Worm (Caenorhabditis elegans) whole organism, late embryonic: ENCODE results near the gene R05G6.10.

Source experiments
- K09A11.1 ChIP-seq: sonication (generic microtip); optimal IDR thresholded peaks from 2 replicates; lab custom pipeline; 2017; ENCODE audit warnings: antibody characterized with exemption, mild to moderate bottlenecking, missing genetic modification characterization, missing compliant biosample characterization; ENCODE audit not compliant: insufficient read depth
- ceh-34 ChIP-seq: sonication (generic microtip); optimal IDR thresholded peaks from 2 replicates; lab custom pipeline; 2016; ENCODE audit warnings: mild to moderate bottlenecking, missing genetic modification characterization, missing compliant biosample characterization
- ceh-45 ChIP-seq: fragments of 200-800 bp; sonication (Bioruptor generic); IDR thresholded peaks from 2 replicates; pipeline ENCODE4 v1.3.6; 2022; ENCODE audit warnings: missing genetic modification reagents, missing genetic modification characterization, missing compliant biosample characterization
- elt-4 ChIP-seq: sonication (generic microtip); optimal IDR thresholded peaks from 2 replicates; lab custom pipeline; 2016; ENCODE audit warnings: missing genetic modification characterization, missing compliant biosample characterization
- fkh-10 ChIP-seq: fragments of 150-350 bp; optimal IDR thresholded peaks from 2 replicates; lab custom pipeline; 2014; ENCODE audit warnings: missing biosample characterization, missing genetic modification reagents, missing genetic modification characterization
- pha-4 ChIP-seq: fragments of 150-350 bp; optimal IDR thresholded peaks from 2 replicates; lab custom pipeline; 2018; ENCODE audit warnings: missing biosample characterization, missing genetic modification reagents, missing genetic modification characterization
- rnt-1 ChIP-seq: sonication (generic microtip); optimal IDR thresholded peaks from 2 replicates; lab custom pipeline; 2016; ENCODE audit warnings: missing genetic modification characterization, missing compliant biosample characterization
- tbx-2 ChIP-seq: sonication (generic microtip); optimal IDR thresholded peaks from 2 replicates; lab custom pipeline; 2016; ENCODE audit warnings: missing genetic modification characterization, missing compliant biosample characterization
- ttx-3 ChIP-seq: sonication (generic microtip); optimal IDR thresholded peaks from 2 replicates; lab custom pipeline; 2016; ENCODE audit warnings: missing genetic modification reagents, missing genetic modification characterization, missing compliant biosample characterization

DNA sequence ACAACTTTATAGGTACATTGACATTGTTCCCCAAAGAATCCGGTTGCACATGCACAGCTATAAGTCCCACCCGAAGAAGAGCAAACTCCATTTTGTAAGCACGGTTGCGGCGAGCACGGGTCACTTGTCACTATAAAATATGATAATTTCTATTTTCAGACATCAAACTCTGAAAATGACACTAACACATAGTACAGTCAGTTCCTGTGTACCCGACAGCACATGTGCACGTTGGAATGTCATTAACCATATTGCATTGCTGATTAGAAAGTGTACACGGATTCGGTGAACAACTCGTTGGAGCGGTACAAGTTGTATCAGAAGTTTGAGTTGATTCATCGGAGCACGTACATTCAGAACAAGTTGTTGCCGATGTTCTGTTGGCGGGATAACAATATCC lies 45.1 kb downstream of the R05G6.10 start:
- TF ChIP-seq ceh-45, result no peak
- TF ChIP-seq elt-4, result no peak
- TF ChIP-seq rnt-1 (tag; lab: Kevin White, UChicago), result no peak
- TF ChIP-seq ceh-34 (tag; lab: Kevin White, UChicago), result no peak
- TF ChIP-seq K09A11.1 (tag; lab: Kevin White, UChicago), result no peak
- no peak for TF ChIP-seq ttx-3 (tag; lab: Kevin White, UChicago)
- TF ChIP-seq pha-4, result no peak
- no peak for TF ChIP-seq tbx-2 (tag; lab: Kevin White, UChicago)
- TF ChIP-seq fkh-10 (GFP tag; lab: Kevin White, UChicago), result no peak
